Worm (Caenorhabditis elegans) whole organism, L4/young adult: Measurements from ENCODE around the gene R01H2.4.

Experiments used
- W03F9.2 ChIP-seq: fragments of 150-350 bp; optimal IDR thresholded peaks from 2 replicates; lab custom pipeline; 2014; ENCODE audit warnings: missing biosample characterization, missing genetic modification characterization
- dao-5 ChIP-seq: sonication (generic microtip); optimal IDR thresholded peaks from 2 replicates; lab custom pipeline; 2016; ENCODE audit warnings: missing genotype, missing genetic modification characterization, moderate library complexity, missing compliant biosample characterization
- him-1 ChIP-seq: sonication (generic microtip); optimal IDR thresholded peaks from 2 replicates; lab custom pipeline; 2016; ENCODE audit warnings: missing genotype, missing genetic modification reagents, missing genetic modification characterization, missing compliant biosample characterization

- TF ChIP-seq him-1 (tag; lab: Kevin White, UChicago) (no peak), dao-5 (tag; lab: Kevin White, UChicago) (no peak), W03F9.2 (tag; lab: Kevin White, UChicago) (no peak)
Measured at ce11 chrIII:7084908-7085307, 20.8 kb upstream of the R01H2.4 start, which contains the start of gene tofu-7.
